Worm (Caenorhabditis elegans) whole organism, L2 larva: ENCODE measurements around the gene vab-3.

Experiments
- C34F6.9 ChIP-seq: fragments of 150-350 bp; optimal IDR thresholded peaks from 2 replicates; lab custom pipeline; 2014; ENCODE audit warnings: missing biosample characterization, missing genetic modification characterization
- F13H6.1 ChIP-seq: sonication (generic microtip); optimal IDR thresholded peaks from 2 replicates; lab custom pipeline; 2016; ENCODE audit warnings: missing genetic modification characterization, missing compliant biosample characterization
- Y55F3AM.14 ChIP-seq: fragments of 200-800 bp; sonication (Bioruptor generic); optimal IDR thresholded peaks from 2 replicates; lab custom pipeline; 2018; ENCODE audit warnings: mild to moderate bottlenecking, missing genetic modification characterization, missing compliant biosample characterization
- ZK546.5 ChIP-seq: sonication (generic microtip); optimal IDR thresholded peaks from 2 replicates; lab custom pipeline; 2017; ENCODE audit warnings: missing biosample characterization, missing genetic modification characterization
- alr-1 ChIP-seq: fragments of 150-350 bp; optimal IDR thresholded peaks from 2 replicates; lab custom pipeline; 2014; ENCODE audit warnings: missing biosample characterization, missing genetic modification characterization
- aly-2 ChIP-seq: fragments of 150-350 bp; optimal IDR thresholded peaks from 2 replicates; lab custom pipeline; 2014; ENCODE audit warnings: missing biosample characterization, missing genetic modification characterization
- ama-1 ChIP-seq: fragments of 150-350 bp; optimal IDR thresholded peaks from 2 replicates; lab custom pipeline; 2018; ENCODE audit warnings: inconsistent platforms
- ceh-16 ChIP-seq: fragments of 150-350 bp; optimal IDR thresholded peaks from 2 replicates; lab custom pipeline; 2014; ENCODE audit warnings: missing biosample characterization, missing genetic modification characterization
- ceh-82 ChIP-seq: fragments of 150-350 bp; optimal IDR thresholded peaks from 2 replicates; lab custom pipeline; 2014; ENCODE audit warnings: missing biosample characterization, missing genetic modification characterization
- crh-2 ChIP-seq: sonication (generic microtip); optimal IDR thresholded peaks from 2 replicates; lab custom pipeline; 2017; ENCODE audit warnings: missing biosample characterization, missing genetic modification characterization
- dmd-4 ChIP-seq: sonication (generic microtip); optimal IDR thresholded peaks from 2 replicates; lab custom pipeline; 2017; ENCODE audit warnings: missing biosample characterization, missing genetic modification characterization
- egl-27 ChIP-seq: sonication (generic microtip); optimal IDR thresholded peaks from 3 replicates; lab custom pipeline; 2017; ENCODE audit warnings: missing biosample characterization, missing genetic modification reagents, missing genetic modification characterization
- elt-1 ChIP-seq: fragments of 150-350 bp; optimal IDR thresholded peaks from 2 replicates; lab custom pipeline; 2014; ENCODE audit warnings: missing biosample characterization, missing genetic modification characterization
- elt-3 ChIP-seq: sonication (generic microtip); optimal IDR thresholded peaks from 2 replicates; lab custom pipeline; 2017; ENCODE audit warnings: missing biosample characterization, missing genetic modification characterization
- fos-1 ChIP-seq: fragments of 150-350 bp; optimal IDR thresholded peaks from 2 replicates; lab custom pipeline; 2014; ENCODE audit warnings: missing biosample characterization, missing genetic modification characterization
- gmeb-1 ChIP-seq: fragments of 150-350 bp; optimal IDR thresholded peaks from 2 replicates; lab custom pipeline; 2014; ENCODE audit warnings: missing biosample characterization, missing genetic modification characterization
- lin-11 ChIP-seq: fragments of 150-350 bp; sonication (generic microtip); optimal IDR thresholded peaks from 2 replicates; lab custom pipeline; 2014; ENCODE audit warnings: missing biosample characterization, missing genetic modification characterization, inconsistent platforms, mixed read lengths
- lin-13 ChIP-seq: fragments of 150-350 bp; optimal IDR thresholded peaks from 2 replicates; lab custom pipeline; 2014; ENCODE audit warnings: missing biosample characterization, missing genetic modification reagents, missing genetic modification characterization
- lsy-2 ChIP-seq, 2 experiments: fragments of 150-350 bp in 1 of 2; sonication (generic microtip) in 1 of 2; optimal IDR thresholded peaks; 2 replicates each; lab custom pipeline; 2014 to 2017; ENCODE audit warnings: missing biosample characterization in 2 of 2, missing genetic modification characterization in 2 of 2
- mab-5 ChIP-seq: fragments of 150-350 bp; optimal IDR thresholded peaks from 2 replicates; lab custom pipeline; 2014; ENCODE audit warnings: missing biosample characterization, missing genetic modification characterization
- mbf-1 ChIP-seq: sonication (generic microtip); optimal IDR thresholded peaks from 2 replicates; lab custom pipeline; 2017; ENCODE audit warnings: missing biosample characterization, missing genetic modification characterization
- mdl-1 ChIP-seq, 2 experiments: fragments of 150-350 bp in 1 of 2; sonication (generic microtip) in 1 of 2; optimal IDR thresholded peaks; 2 replicates each; lab custom pipeline; 2017; ENCODE audit warnings: missing biosample characterization in 2 of 2, missing genetic modification characterization in 2 of 2
- nhr-10 ChIP-seq: sonication (generic microtip); optimal IDR thresholded peaks from 2 replicates; lab custom pipeline; 2017; ENCODE audit warnings: missing biosample characterization, missing genetic modification characterization
- nhr-11 ChIP-seq: fragments of 150-350 bp; optimal IDR thresholded peaks from 2 replicates; lab custom pipeline; 2014; ENCODE audit warnings: missing biosample characterization, missing genetic modification characterization
- nhr-129 ChIP-seq: fragments of 150-350 bp; optimal IDR thresholded peaks from 2 replicates; lab custom pipeline; 2014; ENCODE audit warnings: missing biosample characterization, missing genetic modification characterization
- nhr-21 ChIP-seq: fragments of 150-350 bp; optimal IDR thresholded peaks from 2 replicates; lab custom pipeline; 2014; ENCODE audit warnings: missing biosample characterization, missing genetic modification characterization
- nhr-23 ChIP-seq: fragments of 150-350 bp; optimal IDR thresholded peaks from 2 replicates; lab custom pipeline; 2014; ENCODE audit warnings: missing biosample characterization, missing genetic modification reagents, missing genetic modification characterization
- nhr-237 ChIP-seq: fragments of 150-350 bp; optimal IDR thresholded peaks from 2 replicates; lab custom pipeline; 2014; ENCODE audit warnings: missing biosample characterization, missing genetic modification characterization
- nhr-25 ChIP-seq: fragments of 150-350 bp; sonication (generic microtip); optimal IDR thresholded peaks from 3 replicates; lab custom pipeline; 2014; ENCODE audit warnings: missing biosample characterization, missing genetic modification characterization
- nhr-6 ChIP-seq: fragments of 150-350 bp; optimal IDR thresholded peaks from 2 replicates; lab custom pipeline; 2014; ENCODE audit warnings: missing biosample characterization, missing genetic modification characterization
- nhr-77 ChIP-seq: fragments of 150-350 bp; optimal IDR thresholded peaks from 2 replicates; lab custom pipeline; 2014; ENCODE audit warnings: missing biosample characterization, missing genetic modification characterization
- peb-1 ChIP-seq: fragments of 150-350 bp; optimal IDR thresholded peaks from 2 replicates; lab custom pipeline; 2014; ENCODE audit warnings: missing biosample characterization, missing genetic modification characterization
- sem-4 ChIP-seq: fragments of 150-350 bp; optimal IDR thresholded peaks from 2 replicates; lab custom pipeline; 2014; ENCODE audit warnings: missing biosample characterization, missing genetic modification reagents, missing genetic modification characterization
- skn-1 ChIP-seq: sonication (generic microtip); optimal IDR thresholded peaks from 2 replicates; lab custom pipeline; 2017; ENCODE audit warnings: missing biosample characterization, missing genetic modification characterization
- sma-3 ChIP-seq: sonication (generic microtip); optimal IDR thresholded peaks from 2 replicates; lab custom pipeline; 2016; ENCODE audit warnings: missing genetic modification reagents, missing genetic modification characterization, missing compliant biosample characterization
- sma-9 ChIP-seq, 2 experiments: fragments of 150-350 bp in 1 of 2; sonication (generic microtip) in 1 of 2; optimal IDR thresholded peaks; 2 replicates each; lab custom pipeline; 2014 to 2016; ENCODE audit warnings: missing genetic modification characterization in 2 of 2, mild to moderate bottlenecking in 1 of 2, missing biosample characterization in 1 of 2, missing compliant biosample characterization in 1 of 2, missing genetic modification reagents in 1 of 2, moderate library complexity in 1 of 2
- snpc-4 ChIP-seq: fragments of 150-350 bp; optimal IDR thresholded peaks from 2 replicates; lab custom pipeline; 2014; ENCODE audit warnings: missing biosample characterization, missing genetic modification characterization
- unc-39 ChIP-seq: fragments of 150-350 bp; optimal IDR thresholded peaks from 2 replicates; lab custom pipeline; 2014; ENCODE audit warnings: missing biosample characterization, missing genetic modification characterization
- unc-55 ChIP-seq: fragments of 150-350 bp; sonication (generic microtip); optimal IDR thresholded peaks from 3 replicates; lab custom pipeline; 2014; ENCODE audit warnings: missing biosample characterization, missing genetic modification reagents, missing genetic modification characterization
- zag-1 ChIP-seq: fragments of 150-350 bp; optimal IDR thresholded peaks from 2 replicates; lab custom pipeline; 2014; ENCODE audit warnings: missing biosample characterization, missing genetic modification characterization
- ztf-4 ChIP-seq: fragments of 150-350 bp; optimal IDR thresholded peaks from 2 replicates; lab custom pipeline; 2014; ENCODE audit warnings: missing biosample characterization, missing genetic modification characterization

vab-3 gene

DNA sequence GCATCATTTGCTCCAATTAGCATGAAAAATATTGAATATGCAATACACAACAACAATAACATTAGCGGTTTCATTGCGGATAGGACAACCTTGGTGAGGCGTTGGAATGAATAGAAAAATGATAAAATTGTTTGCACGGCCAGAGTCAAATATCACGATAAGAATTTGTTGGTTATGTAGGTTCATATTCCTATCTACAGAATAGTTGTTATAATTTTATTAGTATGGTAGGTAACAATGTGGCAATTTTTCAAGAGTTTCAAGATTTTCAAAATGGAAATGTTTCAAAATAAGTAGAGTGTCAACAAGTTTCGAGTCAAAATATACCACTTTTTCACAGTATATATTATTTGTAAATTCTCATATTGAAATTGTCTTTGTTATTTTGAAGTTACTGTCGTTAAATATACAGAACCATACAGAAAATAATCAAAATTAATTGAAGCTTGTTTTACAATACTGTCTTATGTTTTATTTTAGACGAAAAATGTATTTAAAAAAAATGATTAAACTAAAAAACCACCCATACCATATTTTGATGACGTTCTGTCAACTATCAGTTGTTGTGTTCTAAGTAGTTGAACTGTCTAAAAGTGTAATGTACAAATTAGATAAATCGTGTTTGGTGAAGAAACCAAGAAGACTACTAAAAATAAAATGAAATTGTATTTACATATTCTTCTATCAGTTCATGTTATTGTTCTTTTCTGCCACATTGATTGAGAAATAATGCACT is 42.8 kb downstream of the vab-3 start, which contains the start of the genes F59F5.3 and F59F5.4:
Gene F59F5.3, minus strand, starts transcription at position 101 of the 736 bp plus-strand sequence.
Gene F59F5.4, plus strand, starts transcription at position 686 of the 736 bp plus-strand sequence.
- TF ChIP-seq ceh-16 (tag; lab: Kevin White, UChicago) (no peak), fos-1 (tag; lab: Kevin White, UChicago) (peak; percentile 24)

DNA sequence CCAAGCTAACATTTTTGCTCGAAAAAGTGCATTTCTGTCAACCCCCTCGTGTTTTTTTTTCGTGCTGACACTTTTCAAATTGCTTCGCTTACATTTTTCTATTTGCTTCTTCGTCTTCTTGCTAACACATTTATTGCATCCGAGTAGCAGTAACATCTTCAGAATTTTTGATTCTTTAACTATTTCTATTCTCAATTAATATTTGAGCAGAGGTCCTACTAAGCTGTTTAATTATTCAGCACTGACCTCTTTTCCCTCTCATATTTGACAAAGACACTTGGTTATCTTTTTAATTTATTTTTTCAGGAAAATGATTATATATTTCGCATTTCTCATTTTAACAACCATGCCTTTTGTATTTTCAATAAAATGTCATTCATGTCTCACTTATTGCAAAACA is 46.0 kb downstream of the vab-3 start, which contains the start of gene F59F5.5:
Gene F59F5.5, plus strand, starts transcription at position 301 of the 400 bp plus-strand sequence.
- TF ChIP-seq nhr-23 (tag; lab: Kevin White, UChicago) (no peak), unc-39 (tag; lab: Kevin White, UChicago) (no peak), nhr-237 (no peak), mbf-1 (tag; lab: Kevin White, UChicago) (no peak), nhr-21 (tag; lab: Kevin White, UChicago) (no peak)
- TF ChIP-seq, all 48 proteins: peak for 0

DNA sequence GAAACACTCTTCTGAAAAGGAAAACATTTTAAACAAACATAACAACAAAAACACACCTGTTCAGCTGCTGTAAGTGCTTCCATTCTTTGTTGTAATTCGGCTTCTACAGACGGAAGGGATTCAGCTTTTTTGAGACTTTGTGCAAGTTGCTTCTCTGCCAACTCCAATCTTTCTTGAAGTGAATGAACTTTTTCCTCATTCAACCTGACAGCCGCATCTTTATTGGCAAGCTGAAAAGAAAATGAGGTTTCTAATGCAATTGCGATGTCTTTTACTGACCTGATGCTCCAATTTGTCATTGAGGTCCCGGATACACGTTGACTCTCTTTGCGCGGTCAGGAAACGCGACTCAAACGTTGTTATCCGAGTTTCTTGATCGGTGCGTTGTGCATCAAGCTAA is 53.4 kb downstream of the vab-3 start:
- TF ChIP-seq sem-4 (no peak), fos-1 (tag; lab: Kevin White, UChicago) (no peak), nhr-23 (tag; lab: Kevin White, UChicago) (no peak), nhr-237 (no peak), aly-2 (tag; lab: Kevin White, UChicago) (no peak), F13H6.1 (tag; lab: Kevin White, UChicago) (no peak), unc-55 (no peak), egl-27 (tag; lab: Kevin White, UChicago) (no peak), dmd-4 (no peak), zag-1 (no peak), nhr-77 (no peak), sma-9 (GFP tag; optimal IDR thresholded peaks at IDR 0.05; lab: Kevin White, UChicago) (no peak), sma-9 (tag; optimal IDR thresholded peaks at IDR 0.05; lab: Kevin White, UChicago) (no peak), mdl-1 (tag; optimal IDR thresholded peaks at IDR 0.05; lab: Kevin White, UChicago) (no peak), crh-2 (tag; lab: Kevin White, UChicago) (no peak), peb-1 (tag; lab: Kevin White, UChicago) (no peak), nhr-25 (no peak), ztf-4 (tag; lab: Kevin White, UChicago) (no peak)

DNA sequence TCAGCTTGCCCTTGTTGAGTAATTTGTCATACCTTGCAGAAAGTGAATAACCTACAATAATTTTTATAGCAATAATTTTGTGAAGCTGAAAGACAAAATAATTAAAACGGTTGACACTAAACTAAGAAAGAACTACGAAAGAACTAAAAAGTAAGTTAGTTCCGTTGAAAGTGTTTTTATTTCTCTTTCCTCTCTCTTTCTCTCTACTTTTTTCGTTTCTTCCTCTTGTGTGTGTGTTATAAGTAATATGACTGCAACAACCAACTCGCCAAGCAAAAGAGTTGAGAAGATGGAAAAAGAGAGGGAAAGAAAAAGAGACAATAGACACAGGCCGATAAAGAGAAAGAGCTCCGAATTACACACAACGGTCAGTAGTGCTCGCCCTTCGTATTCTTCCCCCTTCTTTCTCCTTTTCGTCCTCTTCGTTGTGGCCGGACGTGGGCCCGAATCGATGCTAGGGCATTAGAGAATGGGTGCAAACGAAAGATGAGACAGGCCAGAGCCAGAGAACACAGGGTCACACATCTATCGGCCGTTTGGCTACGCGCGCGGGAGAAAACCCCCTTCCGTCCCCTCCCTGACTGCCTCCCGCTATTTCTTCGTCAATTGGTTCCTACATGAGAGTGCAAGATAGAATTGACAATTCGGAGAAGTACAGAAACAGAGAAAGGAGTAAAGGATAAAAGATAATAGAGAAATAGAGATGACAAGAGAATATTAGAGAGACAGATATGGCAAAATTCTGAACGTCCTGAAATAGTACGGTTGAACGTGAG is 55.7 kb downstream of the vab-3 start, which contains the start of gene syd-2:
Gene syd-2, minus strand, starts transcription at position 51 of the 776 bp plus-strand sequence.
- TF ChIP-seq mbf-1 (tag; lab: Kevin White, UChicago) (no peak), nhr-10 (tag; lab: Kevin White, UChicago) (no peak), F13H6.1 (tag; lab: Kevin White, UChicago) (peak; percentile 96), lin-11 (tag; lab: Kevin White, UChicago) (peak; percentile 67), egl-27 (tag; lab: Kevin White, UChicago) (peak; percentile 65), C34F6.9 (tag; lab: Kevin White, UChicago) (peak; percentile 80), mdl-1 (tag; optimal IDR thresholded peaks at IDR 0.05; lab: Kevin White, UChicago) (peak; percentile 40 to 75), nhr-23 (tag; lab: Kevin White, UChicago) (no peak), aly-2 (tag; lab: Kevin White, UChicago) (no peak), unc-39 (tag; lab: Kevin White, UChicago) (no peak), nhr-6 (peak; percentile 18), lin-13 (peak; percentile 55), gmeb-1 (tag; lab: Kevin White, UChicago) (no peak), zag-1 (peak; percentile 83), skn-1 (tag; lab: Kevin White, UChicago) (no peak), ama-1 (lab: Kevin White, UChicago) (no peak), nhr-237 (no peak), crh-2 (tag; lab: Kevin White, UChicago) (peak; percentile 74), ceh-82 (peak; percentile 8), alr-1 (peak; percentile 98), ZK546.5 (no peak), sem-4 (peak; percentile 89), Y55F3AM.14 (GFP tag; lab: Kevin White, UChicago) (peak; percentile 76), dmd-4 (no peak), ceh-16 (tag; lab: Kevin White, UChicago) (peak; percentile 54), nhr-11 (tag; lab: Kevin White, UChicago) (peak; percentile 51), elt-3 (tag; lab: Kevin White, UChicago) (no peak), peb-1 (tag; lab: Kevin White, UChicago) (no peak), nhr-77 (peak; percentile 20), mab-5 (tag; lab: Kevin White, UChicago) (peak; percentile 67), ztf-4 (tag; lab: Kevin White, UChicago) (no peak), elt-1 (no peak), fos-1 (tag; lab: Kevin White, UChicago) (peak; percentile 65), sma-3 (GFP tag; lab: Kevin White, UChicago) (peak; percentile 33), unc-55 (peak; percentile 44), lsy-2 (tag; optimal IDR thresholded peaks at IDR 0.05; lab: Kevin White, UChicago) (peak; percentile 56 to 69), nhr-129 (tag; lab: Kevin White, UChicago) (peak; percentile 93), nhr-25 (no peak), snpc-4 (tag; lab: Kevin White, UChicago) (peak; percentile 51)
